Fruit fly (Drosophila melanogaster) whole organism, embryonic: Measurements from ENCODE around the gene natalisin.

Experiments
- Aef1 ChIP-seq: fragments of 200-800 bp; sonication (Bioruptor generic); IDR thresholded peaks from 3 replicates; pipeline ENCODE4 v1.3.6; 2022; ENCODE audit warnings: missing biosample characterization, missing genetic modification characterization
- CG11504 ChIP-seq: fragments of 200-800 bp; sonication (Bioruptor generic); optimal IDR thresholded peaks from 3 replicates; lab custom pipeline; 2019; ENCODE audit warnings: missing biosample characterization, mild to moderate bottlenecking, missing genetic modification characterization, moderate library complexity
- CG12391 ChIP-seq: fragments of 200-800 bp; sonication (Bioruptor generic); optimal IDR thresholded peaks from 3 replicates; lab custom pipeline; 2018; ENCODE audit warnings: missing biosample characterization, mild to moderate bottlenecking, missing genetic modification characterization, moderate library complexity
- CG13894 ChIP-seq: fragments of 200-800 bp; sonication (Bioruptor generic); optimal IDR thresholded peaks from 3 replicates; lab custom pipeline; 2018; ENCODE audit warnings: missing biosample characterization, mild to moderate bottlenecking, missing genetic modification characterization, moderate library complexity
- CG2202 ChIP-seq: fragments of 200-800 bp; sonication (Bioruptor generic); optimal IDR thresholded peaks from 2 replicates; lab custom pipeline; 2018; ENCODE audit warnings: missing biosample characterization, mild to moderate bottlenecking, missing genetic modification characterization
- CG2678 ChIP-seq: fragments of 200-800 bp; sonication (Bioruptor generic); optimal IDR thresholded peaks from 3 replicates; lab custom pipeline; 2019; ENCODE audit warnings: missing biosample characterization, mild to moderate bottlenecking, missing genetic modification characterization, moderate library complexity
- CG5180 ChIP-seq: fragments of 200-800 bp; sonication (Bioruptor generic); optimal IDR thresholded peaks from 3 replicates; lab custom pipeline; 2017; ENCODE audit warnings: missing biosample characterization, missing genetic modification characterization, mild to moderate bottlenecking, moderate library complexity, missing genetic modification reagents
- CG7372 ChIP-seq: fragments of 200-800 bp; sonication (Bioruptor generic); IDR thresholded peaks from 2 replicates; pipeline ENCODE4 v1.3.6; 2022; ENCODE audit warnings: missing biosample characterization, missing genetic modification characterization
- CG7963 ChIP-seq: fragments of 200-800 bp; sonication (Bioruptor generic); IDR thresholded peaks from 3 replicates; pipeline ENCODE4 v1.3.6; 2022; ENCODE audit warnings: missing biosample characterization, missing genetic modification characterization; ENCODE audit not compliant: partially characterized antibody
- CG8944 ChIP-seq: fragments of 200-800 bp; sonication (Bioruptor generic); optimal IDR thresholded peaks from 3 replicates; lab custom pipeline; 2016; ENCODE audit warnings: missing biosample characterization, missing genetic modification characterization
- CG9609 ChIP-seq: fragments of 200-800 bp; sonication (Bioruptor generic); optimal IDR thresholded peaks from 3 replicates; lab custom pipeline; 2016; ENCODE audit warnings: missing biosample characterization, missing genetic modification characterization
- Deaf1 ChIP-seq: fragments of 200-800 bp; optimal IDR thresholded peaks from 3 replicates; lab custom pipeline; 2019; ENCODE audit warnings: missing biosample characterization, mild to moderate bottlenecking, missing genetic modification characterization, moderate library complexity
- Dip3 ChIP-seq: fragments of 200-800 bp; sonication (Bioruptor generic); optimal IDR thresholded peaks from 3 replicates; lab custom pipeline; 2016; ENCODE audit warnings: missing biosample characterization, missing genetic modification characterization
- Drgx ChIP-seq: fragments of 200-800 bp; sonication (Bioruptor generic); IDR thresholded peaks from 2 replicates; pipeline ENCODE4 v1.3.6; 2022; ENCODE audit warnings: missing biosample characterization, missing genetic modification characterization
- Ets65A ChIP-seq: fragments of 200-800 bp; sonication (Bioruptor generic); peaks from one replicate; lab custom pipeline; 2016; ENCODE audit warnings: missing biosample characterization, missing genetic modification characterization
- Fer1 ChIP-seq: fragments of 200-800 bp; sonication (Bioruptor generic); optimal IDR thresholded peaks from 2 replicates; lab custom pipeline; 2017; ENCODE audit warnings: missing biosample characterization, mild to moderate bottlenecking, missing genetic modification characterization
- H15 ChIP-seq: fragments of 200-800 bp; sonication (Bioruptor generic); IDR thresholded peaks from 3 replicates; pipeline ENCODE4 v1.3.6; 2022; ENCODE audit warnings: missing biosample characterization, missing genetic modification characterization
- Hey ChIP-seq: fragments of 200-800 bp; sonication (Bioruptor generic); optimal IDR thresholded peaks from 3 replicates; lab custom pipeline; 2018; ENCODE audit warnings: missing biosample characterization, mild to moderate bottlenecking, missing genetic modification characterization
- Hr51 ChIP-seq, 2 experiments: fragments of 200-800 bp; sonication (Bioruptor generic); optimal IDR thresholded peaks; 2 replicates in 1 of 2; 3 replicates in 1 of 2; lab custom pipeline; 2016 to 2018; ENCODE audit warnings: missing biosample characterization in 2 of 2, missing genetic modification characterization in 2 of 2, mild to moderate bottlenecking in 1 of 2, moderate library complexity in 1 of 2
- Lim3 ChIP-seq: fragments of 200-800 bp; sonication (Bioruptor generic); IDR thresholded peaks from 2 replicates; pipeline ENCODE4 v1.3.6; 2022; ENCODE audit warnings: missing biosample characterization, missing genetic modification characterization
- Lpt ChIP-seq: fragments of >200 bp; optimal IDR thresholded peaks from 2 replicates; lab custom pipeline; 2018; ENCODE audit warnings: missing biosample characterization, missing genetic modification characterization
- Med ChIP-seq: fragments of 200-800 bp; sonication (Bioruptor generic); peaks from one replicate; lab custom pipeline; 2016; ENCODE audit warnings: missing biosample characterization, missing genetic modification characterization, mild to moderate bottlenecking, inconsistent platforms, moderate library complexity
- NK7.1 ChIP-seq: fragments of 200-800 bp; sonication (Bioruptor generic); optimal IDR thresholded peaks from 3 replicates; lab custom pipeline; 2016; ENCODE audit warnings: missing biosample characterization, missing genetic modification characterization
- Rfx ChIP-seq: fragments of 200-800 bp; sonication (Bioruptor generic); IDR thresholded peaks from 2 replicates; pipeline ENCODE4 v1.3.6; 2022; ENCODE audit warnings: missing biosample characterization, missing genetic modification characterization
- Sry-β ChIP-seq: fragments of 200-800 bp; sonication (Bioruptor generic); optimal IDR thresholded peaks from 2 replicates; lab custom pipeline; 2018; ENCODE audit warnings: missing biosample characterization, mild to moderate bottlenecking, missing genetic modification characterization, moderate library complexity
- bbx ChIP-seq: fragments of 200-800 bp; sonication (Bioruptor generic); IDR thresholded peaks from 2 replicates; pipeline ENCODE4 v1.3.6; 2022; ENCODE audit warnings: missing biosample characterization, missing genetic modification characterization; ENCODE audit not compliant: partially characterized antibody
- crc ChIP-seq: fragments of 200-800 bp; sonication (Bioruptor generic); optimal IDR thresholded peaks from 2 replicates; lab custom pipeline; 2016; ENCODE audit warnings: missing biosample characterization, missing genetic modification characterization
- emc ChIP-seq: fragments of 200-800 bp; sonication (Bioruptor generic); optimal IDR thresholded peaks from 2 replicates; lab custom pipeline; 2016; ENCODE audit warnings: missing biosample characterization, missing genetic modification characterization
- fu2 ChIP-seq: fragments of 200-800 bp; sonication (Bioruptor generic); optimal IDR thresholded peaks from 2 replicates; lab custom pipeline; 2016; ENCODE audit warnings: missing biosample characterization, missing genetic modification characterization
- gsb-n ChIP-seq: fragments of 200-800 bp; sonication (Bioruptor generic); optimal IDR thresholded peaks from 3 replicates; lab custom pipeline; 2018; ENCODE audit warnings: missing biosample characterization, mild to moderate bottlenecking, missing genetic modification characterization
- lab ChIP-seq: fragments of 200-800 bp; sonication (Bioruptor generic); optimal IDR thresholded peaks from 3 replicates; lab custom pipeline; 2017; ENCODE audit warnings: missing biosample characterization, missing genetic modification characterization, mild to moderate bottlenecking, moderate library complexity, missing genetic modification reagents
- mirr ChIP-seq: fragments of 200-800 bp; sonication (Bioruptor generic); optimal IDR thresholded peaks from 3 replicates; lab custom pipeline; 2018; ENCODE audit warnings: missing biosample characterization, mild to moderate bottlenecking, missing genetic modification characterization
- phol ChIP-seq: fragments of 200-800 bp; sonication (Bioruptor generic); optimal IDR thresholded peaks from 3 replicates; lab custom pipeline; 2018; ENCODE audit warnings: missing biosample characterization, mild to moderate bottlenecking, missing genetic modification characterization, moderate library complexity
- repo ChIP-seq: fragments of 200-800 bp; sonication (Bioruptor generic); optimal IDR thresholded peaks from 2 replicates; lab custom pipeline; 2016; ENCODE audit warnings: missing biosample characterization, missing genetic modification characterization
- sob ChIP-seq: fragments of 200-800 bp; sonication (Bioruptor generic); IDR thresholded peaks from 2 replicates; pipeline ENCODE4 v1.3.6; 2022; ENCODE audit warnings: missing biosample characterization, missing genetic modification characterization
- sr ChIP-seq: fragments of 200-800 bp; sonication (Bioruptor generic); IDR thresholded peaks from 3 replicates; pipeline ENCODE4 v1.3.6; 2022; ENCODE audit warnings: missing biosample characterization, missing genetic modification characterization
- wdn ChIP-seq: fragments of 200-800 bp; sonication (Bioruptor generic); IDR thresholded peaks from 2 replicates; pipeline ENCODE4 v1.3.6; 2022; ENCODE audit warnings: missing biosample characterization, missing genetic modification characterization
- z ChIP-seq: fragments of 200-800 bp; sonication (Bioruptor generic); IDR thresholded peaks from 3 replicates; pipeline ENCODE4 v1.3.6; 2022; ENCODE audit warnings: missing biosample characterization, missing genetic modification characterization
- zfh1 ChIP-seq: fragments of 200-800 bp; sonication (Bioruptor generic); IDR thresholded peaks from 3 replicates; pipeline ENCODE4 v1.3.6; 2022; ENCODE audit warnings: missing biosample characterization, missing genetic modification characterization

Gene natalisin

dm6 chr3R:14405312-14405711, 13.1 kb upstream of the natalisin start:
- TF ChIP-seq Rfx (peak; percentile 23; the same call in 1 of the 2 replicates), sr (0 out of 3 replicates have a peak, but pooled peaks have one; percentile 18), Sry-β (no peak), Deaf1 (peak; percentile 95), CG9609 (GFP tag; lab: Kevin White, UChicago) (no peak), Ets65A (GFP tag; lab: Kevin White, UChicago) (peak; percentile 23), mirr (GFP tag; lab: Kevin White, UChicago) (no peak), wdn (GFP tag; lab: Robert Waterston, UW) (0 out of 2 replicates have a peak, but pooled peaks have one; percentile 7), CG7372 (peak; percentile 89), Med (peak; percentile 63), bbx (GFP tag; lab: Robert Waterston, UW) (no peak), lab (GFP tag; lab: Kevin White, UChicago) (peak; percentile 7), Lpt (GFP tag; lab: Kevin White, UChicago) (no peak), CG11504 (tag; lab: Kevin White, UChicago) (peak; percentile 21), Hey (tag; lab: Kevin White, UChicago) (no peak), CG13894 (tag; lab: Kevin White, UChicago) (peak; percentile 43), sob (GFP tag; lab: Robert Waterston, UW) (0 out of 2 replicates have a peak, but pooled peaks have one; percentile 11), CG5180 (GFP tag; lab: Kevin White, UChicago) (peak; percentile 38), z (0 out of 3 replicates have a peak, but pooled peaks have one; percentile 24)

- TF ChIP-seq Med (peak; percentile 60), emc (no peak), Hr51 (GFP tag; optimal IDR thresholded peaks at IDR 0.05; lab: Kevin White, UChicago) (no peak)
Observed at dm6 chr3R:14406648-14407047, 11.7 kb upstream of the natalisin start.

dm6 chr3R:14410396-14410795, 8.0 kb upstream of the natalisin start:
- TF ChIP-seq NK7.1 (GFP tag; lab: Kevin White, UChicago) (no peak), gsb-n (tag; lab: Kevin White, UChicago) (no peak), CG7963 (GFP tag; lab: Robert Waterston, UW) (no peak), Dip3 (no peak), fu2 (GFP tag; lab: Kevin White, UChicago) (no peak), CG2678 (no peak), Fer1 (GFP tag; lab: Kevin White, UChicago) (no peak), Aef1 (no peak), CG2202 (tag; lab: Kevin White, UChicago) (no peak), Drgx (GFP tag; lab: Robert Waterston, UW) (no peak), CG8944 (no peak), phol (no peak), repo (GFP tag; lab: Kevin White, UChicago) (no peak), CG12391 (tag; lab: Kevin White, UChicago) (no peak), Lim3 (no peak), zfh1 (no peak), H15 (no peak), crc (GFP tag; lab: Kevin White, UChicago) (no peak)
